Fruit fly (Drosophila melanogaster) whole organism, adult: ENCODE data around the gene kibra.

ENCODE experiments used
- CG11617 ChIP-seq: fragments of 200-800 bp; sonication (Bioruptor generic); optimal IDR thresholded peaks from 2 replicates; lab custom pipeline; 2017; ENCODE audit warnings: mild to moderate bottlenecking, missing biosample characterization, missing genetic modification reagents, missing genetic modification characterization
- CG5204 ChIP-seq: fragments of 200-800 bp; sonication (Bioruptor generic); optimal IDR thresholded peaks from 2 replicates; lab custom pipeline; 2016; ENCODE audit warnings: missing biosample characterization, missing genetic modification characterization
- Clk ChIP-seq: fragments of 200-800 bp; sonication (Bioruptor generic); optimal IDR thresholded peaks from 2 replicates; lab custom pipeline; 2017; ENCODE audit warnings: missing biosample characterization, missing genetic modification characterization
- Mnt ChIP-seq: fragments of 200-800 bp; sonication (Bioruptor generic); optimal IDR thresholded peaks from 2 replicates; lab custom pipeline; 2016; ENCODE audit warnings: missing biosample characterization, mild to moderate bottlenecking, missing genetic modification characterization
- kay ChIP-seq: fragments of 200-800 bp; sonication (Bioruptor generic); peaks from one replicate; lab custom pipeline; 2016; ENCODE audit warnings: missing biosample characterization, missing genetic modification characterization, borderline replicate concordance
- ovo ChIP-seq: fragments of 200-800 bp; sonication (Bioruptor generic); optimal IDR thresholded peaks from 2 replicates; lab custom pipeline; 2016; ENCODE audit warnings: missing biosample characterization, missing genetic modification characterization
- pad ChIP-seq: fragments of 200-800 bp; sonication (Bioruptor generic); optimal IDR thresholded peaks from 3 replicates; lab custom pipeline; 2017; ENCODE audit warnings: missing biosample characterization, missing genetic modification characterization, mild to moderate bottlenecking, moderate library complexity, missing genetic modification reagents

DNA sequence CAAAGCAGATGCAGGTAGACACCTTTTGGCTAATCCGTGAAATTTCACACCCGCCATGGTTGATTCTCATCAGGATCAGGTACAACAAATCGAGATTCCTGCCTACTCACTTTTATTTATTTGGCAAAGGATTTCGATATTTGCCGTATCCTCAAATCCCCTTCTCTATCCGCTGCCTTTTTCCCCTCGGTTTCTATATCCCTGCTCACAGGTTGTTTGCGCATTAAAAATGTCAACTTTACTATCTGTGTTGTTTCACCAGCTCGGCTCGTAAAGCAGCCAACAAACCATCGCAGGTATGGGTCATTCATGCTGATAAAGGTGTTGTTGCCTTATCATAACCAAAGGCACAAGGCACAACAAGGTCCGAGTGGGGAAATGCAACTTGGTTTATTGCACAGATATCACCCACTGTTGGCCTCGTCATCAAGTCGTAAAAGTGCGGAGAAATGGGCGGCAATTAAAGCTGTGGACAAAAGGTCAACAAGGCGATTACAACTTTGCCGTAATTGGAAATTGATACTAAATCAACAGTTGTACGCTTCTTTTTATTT is 43.9 kb downstream of the kibra start:
- TF ChIP-seq Clk (peak; percentile 79), CG5204 (peak; percentile 61), kay (GFP tag; lab: Kevin White, UChicago) (peak; percentile 78), CG11617 (GFP tag; lab: Kevin White, UChicago) (peak; percentile 81), ovo (GFP tag; lab: Kevin White, UChicago) (peak; percentile 63), pad (GFP tag; lab: Kevin White, UChicago) (peak; percentile 67), Mnt (GFP tag; lab: Kevin White, UChicago) (peak; percentile 74)
